Fruit fly (Drosophila melanogaster) whole organism, adult: Measurements from ENCODE around the gene CG46525.
A peak's percentile ranks its signal among the peaks of the same experiment; 100 is the strongest.

Experiments used
- CG11617 ChIP-seq: fragments of 200-800 bp; sonication (Bioruptor generic); optimal IDR thresholded peaks from 2 replicates; lab custom pipeline; 2017; ENCODE audit warnings: mild to moderate bottlenecking, missing biosample characterization, missing genetic modification reagents, missing genetic modification characterization
- CG12768 ChIP-seq: fragments of 200-800 bp; sonication (Bioruptor generic); optimal IDR thresholded peaks from 2 replicates; lab custom pipeline; 2017; ENCODE audit warnings: missing biosample characterization, missing genetic modification characterization, mild to moderate bottlenecking, moderate library complexity, missing genetic modification reagents
- CG14711 ChIP-seq: fragments of 200-800 bp; sonication (Bioruptor generic); optimal IDR thresholded peaks from 2 replicates; lab custom pipeline; 2018; ENCODE audit warnings: missing biosample characterization, mild to moderate bottlenecking, missing genetic modification characterization, moderate library complexity
- CG1620 ChIP-seq: fragments of 200-800 bp; sonication (Bioruptor generic); optimal IDR thresholded peaks from 2 replicates; lab custom pipeline; 2016; ENCODE audit warnings: missing biosample characterization, missing genetic modification characterization
- CG33017 ChIP-seq: fragments of 200-800 bp; sonication (Bioruptor generic); optimal IDR thresholded peaks from 2 replicates; lab custom pipeline; 2018; ENCODE audit warnings: missing biosample characterization, mild to moderate bottlenecking, missing genetic modification characterization, moderate library complexity
- CG5204 ChIP-seq: fragments of 200-800 bp; sonication (Bioruptor generic); optimal IDR thresholded peaks from 2 replicates; lab custom pipeline; 2016; ENCODE audit warnings: missing biosample characterization, missing genetic modification characterization
- CG7045 ChIP-seq: fragments of 200-800 bp; sonication (Bioruptor generic); optimal IDR thresholded peaks from 2 replicates; lab custom pipeline; 2017; ENCODE audit warnings: missing biosample characterization, mild to moderate bottlenecking, missing genetic modification characterization
- CG7101 ChIP-seq: fragments of 200-800 bp; sonication (Bioruptor generic); optimal IDR thresholded peaks from 2 replicates; lab custom pipeline; 2018; ENCODE audit warnings: missing biosample characterization, mild to moderate bottlenecking, missing genetic modification characterization, moderate library complexity
- Clk ChIP-seq: fragments of 200-800 bp; sonication (Bioruptor generic); optimal IDR thresholded peaks from 2 replicates; lab custom pipeline; 2017; ENCODE audit warnings: missing biosample characterization, missing genetic modification characterization
- Crg-1 ChIP-seq: fragments of 200-800 bp; sonication (Bioruptor generic); optimal IDR thresholded peaks from 2 replicates; lab custom pipeline; 2016; ENCODE audit warnings: missing biosample characterization, missing genetic modification characterization
- Hr96 ChIP-seq: fragments of 200-800 bp; sonication (Bioruptor generic); optimal IDR thresholded peaks from 2 replicates; lab custom pipeline; 2016; ENCODE audit warnings: missing biosample characterization, missing genetic modification characterization
- Mnt ChIP-seq: fragments of 200-800 bp; sonication (Bioruptor generic); optimal IDR thresholded peaks from 2 replicates; lab custom pipeline; 2016; ENCODE audit warnings: missing biosample characterization, mild to moderate bottlenecking, missing genetic modification characterization
- bab1 ChIP-seq: fragments of 200-800 bp; sonication (Bioruptor generic); optimal IDR thresholded peaks from 3 replicates; lab custom pipeline; 2019; ENCODE audit warnings: missing biosample characterization, mild to moderate bottlenecking, missing genetic modification characterization, moderate library complexity
- cic ChIP-seq: fragments of 200-800 bp; sonication (Bioruptor generic); optimal IDR thresholded peaks from 2 replicates; lab custom pipeline; 2017; ENCODE audit warnings: missing biosample characterization, mild to moderate bottlenecking, missing genetic modification characterization, moderate library complexity
- cnc ChIP-seq, 2 experiments: fragments of >200 bp; optimal IDR thresholded peaks; 2 replicates each; lab custom pipeline; 2017
- kay ChIP-seq: fragments of 200-800 bp; sonication (Bioruptor generic); peaks from one replicate; lab custom pipeline; 2016; ENCODE audit warnings: missing biosample characterization, missing genetic modification characterization, borderline replicate concordance
- ovo ChIP-seq: fragments of 200-800 bp; sonication (Bioruptor generic); optimal IDR thresholded peaks from 2 replicates; lab custom pipeline; 2016; ENCODE audit warnings: missing biosample characterization, missing genetic modification characterization
- pad ChIP-seq: fragments of 200-800 bp; sonication (Bioruptor generic); optimal IDR thresholded peaks from 3 replicates; lab custom pipeline; 2017; ENCODE audit warnings: missing biosample characterization, missing genetic modification characterization, mild to moderate bottlenecking, moderate library complexity, missing genetic modification reagents
- tj ChIP-seq: fragments of 200-800 bp; sonication (Bioruptor generic); optimal IDR thresholded peaks from 3 replicates; lab custom pipeline; 2017; ENCODE audit warnings: missing biosample characterization, mild to moderate bottlenecking, missing genetic modification characterization, moderate library complexity
- toe ChIP-seq: fragments of 200-800 bp; sonication (Bioruptor generic); optimal IDR thresholded peaks from 2 replicates; lab custom pipeline; 2016; ENCODE audit warnings: missing biosample characterization, missing genetic modification characterization

CG46525 gene

DNA sequence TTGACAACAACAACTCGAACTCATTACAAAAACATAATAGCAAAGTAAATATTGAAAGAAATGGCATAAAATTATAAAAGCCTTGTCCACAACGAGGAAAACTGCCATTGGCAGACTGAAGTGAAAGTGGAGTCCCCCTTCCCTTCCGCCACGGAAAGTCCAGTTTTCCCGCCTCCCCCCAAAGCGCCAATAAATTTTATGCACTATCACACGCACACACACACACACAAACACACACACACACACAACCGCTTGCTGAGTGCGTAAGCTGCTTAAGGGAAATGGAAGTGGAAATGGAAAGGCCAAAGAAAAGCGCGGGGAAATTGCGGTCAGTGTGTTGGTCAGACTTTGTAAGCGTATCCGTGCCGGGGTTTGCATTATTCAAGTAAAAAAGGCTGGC lies 12.5 kb upstream of the CG46525 start:
- TF ChIP-seq toe (GFP tag; lab: Kevin White, UChicago): no peak
- no peak for TF ChIP-seq Crg-1 (GFP tag; lab: Kevin White, UChicago)
- no peak for TF ChIP-seq Hr96
- no peak for TF ChIP-seq kay (GFP tag; lab: Kevin White, UChicago)
- TF ChIP-seq CG5204 (GFP tag; lab: Kevin White, UChicago): no peak
- no peak for TF ChIP-seq CG7101 (tag; lab: Kevin White, UChicago)
- no peak for TF ChIP-seq cnc (optimal IDR thresholded peaks at IDR 0.05; lab: Kevin White, UChicago)

DNA sequence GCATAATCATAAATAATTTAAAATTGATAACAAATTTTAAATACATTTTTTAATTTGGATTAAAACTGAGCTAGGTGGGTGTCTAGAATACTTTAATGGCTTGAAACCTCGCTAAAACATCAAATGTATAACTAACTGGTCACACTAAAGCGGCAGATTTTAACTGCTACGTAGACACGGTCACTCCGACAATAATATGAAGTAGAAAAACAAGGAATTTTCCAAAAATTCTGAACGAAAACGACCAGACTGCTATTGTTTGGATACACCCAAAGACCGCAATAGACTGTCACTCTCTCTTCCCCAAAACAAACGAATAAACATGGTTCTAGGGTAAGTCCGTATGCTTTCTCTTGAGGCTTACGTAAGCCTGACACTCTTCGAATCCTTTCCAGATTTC lies 9.2 kb upstream of the CG46525 start, which contains the start of gene QIL1:
Gene QIL1, plus strand, starts transcription at position 142 of the 400 bp plus-strand sequence.
- no peak for TF ChIP-seq kay (GFP tag; lab: Kevin White, UChicago)
- peak; percentile 35 for TF ChIP-seq bab1 (GFP tag; lab: Kevin White, UChicago)
- no peak for TF ChIP-seq Crg-1 (GFP tag; lab: Kevin White, UChicago)

DNA sequence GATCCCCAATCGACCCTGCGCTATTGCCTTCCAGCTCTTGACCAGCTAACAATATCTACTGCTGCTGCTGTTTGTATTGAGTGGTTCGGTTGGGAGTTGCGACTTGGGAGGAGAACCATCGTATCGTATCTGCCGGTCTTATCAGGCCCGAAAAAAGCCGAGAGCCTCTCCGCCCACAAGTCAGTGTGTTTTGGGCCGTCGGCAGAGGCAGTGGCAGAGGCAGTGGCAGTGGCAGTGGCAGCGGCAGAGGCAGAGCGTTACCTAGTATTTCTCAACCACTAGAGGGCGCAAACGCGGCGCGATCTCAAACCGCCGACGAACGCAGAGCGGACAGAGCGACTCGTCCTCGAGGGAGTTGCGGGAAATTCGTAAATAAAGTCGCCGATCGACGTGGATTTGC lies 4.9 kb upstream of the CG46525 start, which contains the start of gene SecCl:
Gene SecCl, plus strand, starts transcription at position 18 of the 400 bp plus-strand sequence.
- TF ChIP-seq Hr96 (no peak), CG14711 (tag; lab: Kevin White, UChicago) (no peak), tj (GFP tag; lab: Kevin White, UChicago) (no peak), Crg-1 (GFP tag; lab: Kevin White, UChicago) (no peak), CG5204 (GFP tag; lab: Kevin White, UChicago) (no peak), toe (GFP tag; lab: Kevin White, UChicago) (no peak), CG1620 (GFP tag; lab: Kevin White, UChicago) (no peak), CG12768 (GFP tag; lab: Kevin White, UChicago) (no peak), CG7101 (tag; lab: Kevin White, UChicago) (no peak), ovo (GFP tag; lab: Kevin White, UChicago) (no peak), CG7045 (no peak), CG33017 (tag; lab: Kevin White, UChicago) (no peak), Mnt (GFP tag; lab: Kevin White, UChicago) (no peak), kay (GFP tag; lab: Kevin White, UChicago) (no peak), Clk (no peak), pad (GFP tag; lab: Kevin White, UChicago) (no peak), CG11617 (GFP tag; lab: Kevin White, UChicago) (no peak), bab1 (GFP tag; lab: Kevin White, UChicago) (no peak), cic (GFP tag; lab: Kevin White, UChicago) (no peak), cnc (optimal IDR thresholded peaks at IDR 0.05; lab: Kevin White, UChicago) (no peak)

DNA sequence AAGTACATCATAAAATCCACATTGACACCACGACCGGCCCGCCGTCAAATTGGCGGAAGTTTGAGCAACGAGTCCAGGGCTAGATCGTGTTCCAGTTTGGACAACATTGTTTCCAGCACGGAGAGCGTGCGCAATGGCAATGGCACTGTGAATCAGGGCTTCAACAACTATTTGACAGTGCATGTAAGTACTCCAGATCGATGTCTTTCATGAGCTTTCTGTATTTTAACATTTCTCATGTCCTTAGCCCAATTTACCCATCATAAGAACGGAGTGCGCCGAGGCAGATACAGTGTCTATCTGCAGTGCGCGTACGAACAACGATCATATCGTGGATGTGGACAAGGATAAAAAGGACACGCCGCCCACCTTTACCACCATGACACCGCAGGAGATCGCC lies 1.1 kb upstream of the CG46525 start:
- TF ChIP-seq kay (GFP tag; lab: Kevin White, UChicago): no peak
- no peak for TF ChIP-seq CG7101 (tag; lab: Kevin White, UChicago)
- TF ChIP-seq Clk: no peak
- TF ChIP-seq CG12768 (GFP tag; lab: Kevin White, UChicago): no peak
- TF ChIP-seq Hr96: no peak
- TF ChIP-seq cnc (optimal IDR thresholded peaks at IDR 0.05; lab: Kevin White, UChicago): no peak
- TF ChIP-seq tj (GFP tag; lab: Kevin White, UChicago): no peak
- no peak for TF ChIP-seq CG11617 (GFP tag; lab: Kevin White, UChicago)
- no peak for TF ChIP-seq ovo (GFP tag; lab: Kevin White, UChicago)
- TF ChIP-seq toe (GFP tag; lab: Kevin White, UChicago): no peak
- no peak for TF ChIP-seq bab1 (GFP tag; lab: Kevin White, UChicago)
- TF ChIP-seq CG33017 (tag; lab: Kevin White, UChicago): no peak
- TF ChIP-seq cic (GFP tag; lab: Kevin White, UChicago): no peak
- TF ChIP-seq Mnt (GFP tag; lab: Kevin White, UChicago): no peak
- TF ChIP-seq Crg-1 (GFP tag; lab: Kevin White, UChicago): no peak

DNA sequence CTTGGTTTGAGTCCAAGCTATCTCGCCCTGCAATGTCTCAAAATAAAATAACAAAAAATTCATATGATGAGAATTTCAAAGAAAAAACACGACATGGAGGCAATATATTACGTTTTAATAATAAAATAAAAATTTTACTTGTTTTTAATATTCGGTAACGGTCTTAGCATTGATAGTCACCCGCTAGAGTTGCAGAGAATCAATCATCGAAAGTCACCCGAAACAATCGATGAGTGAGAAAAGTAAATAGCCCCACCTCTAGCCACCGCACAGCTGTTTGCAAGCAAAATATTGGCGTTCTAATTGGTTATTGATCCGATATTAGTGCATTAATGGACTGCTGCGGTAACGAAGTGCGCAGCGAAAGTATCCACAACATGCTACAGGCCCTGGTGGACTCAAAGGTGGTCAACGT lies 966 bp downstream of the CG46525 start, which contains the start of gene CG34250:
Gene CG34250, plus strand, starts transcription at position 244 of the 415 bp plus-strand sequence.
- TF ChIP-seq cnc (optimal IDR thresholded peaks at IDR 0.05; lab: Kevin White, UChicago) (no peak), CG5204 (GFP tag; lab: Kevin White, UChicago) (no peak), kay (GFP tag; lab: Kevin White, UChicago) (peak; percentile 80), Crg-1 (GFP tag; lab: Kevin White, UChicago) (peak; percentile 51), CG12768 (GFP tag; lab: Kevin White, UChicago) (no peak), cic (GFP tag; lab: Kevin White, UChicago) (peak; percentile 10), ovo (GFP tag; lab: Kevin White, UChicago) (peak; percentile 42), CG7101 (tag; lab: Kevin White, UChicago) (no peak), CG33017 (tag; lab: Kevin White, UChicago) (no peak), Hr96 (no peak), CG11617 (GFP tag; lab: Kevin White, UChicago) (peak; percentile 55), bab1 (GFP tag; lab: Kevin White, UChicago) (peak; percentile 83), CG14711 (tag; lab: Kevin White, UChicago) (peak; percentile 67), toe (GFP tag; lab: Kevin White, UChicago) (peak; percentile 45), Mnt (GFP tag; lab: Kevin White, UChicago) (peak; percentile 51), Clk (no peak), pad (GFP tag; lab: Kevin White, UChicago) (no peak), CG7045 (peak; percentile 52), tj (GFP tag; lab: Kevin White, UChicago) (peak; percentile 52), CG1620 (GFP tag; lab: Kevin White, UChicago) (peak; percentile 33)

DNA sequence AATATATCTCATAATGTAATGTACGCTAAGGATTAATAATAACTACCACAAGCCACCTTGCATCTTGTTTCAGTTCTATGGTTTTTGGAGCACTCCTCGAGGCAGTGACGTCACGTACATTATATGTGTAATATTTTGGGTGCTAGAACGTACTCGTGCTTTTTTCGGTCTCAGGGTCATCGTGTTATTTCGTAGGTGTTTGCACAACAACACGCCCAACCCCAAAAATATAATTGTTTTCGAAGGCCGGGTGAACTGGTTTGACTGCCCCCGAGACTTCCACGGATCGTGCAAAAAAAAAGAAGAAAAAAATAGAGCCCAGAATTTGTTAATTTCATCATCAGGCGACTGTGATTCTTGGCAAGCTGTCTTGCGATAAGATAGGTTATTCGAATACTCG lies 1.5 kb downstream of the CG46525 start:
- no peak for TF ChIP-seq Clk
- TF ChIP-seq bab1 (GFP tag; lab: Kevin White, UChicago): no peak
- TF ChIP-seq CG14711 (tag; lab: Kevin White, UChicago): no peak
- TF ChIP-seq CG7101 (tag; lab: Kevin White, UChicago): no peak
- TF ChIP-seq pad (GFP tag; lab: Kevin White, UChicago): no peak
- no peak for TF ChIP-seq cic (GFP tag; lab: Kevin White, UChicago)
- TF ChIP-seq kay (GFP tag; lab: Kevin White, UChicago): no peak
- no peak for TF ChIP-seq tj (GFP tag; lab: Kevin White, UChicago)
- no peak for TF ChIP-seq cnc (optimal IDR thresholded peaks at IDR 0.05; lab: Kevin White, UChicago)
- no peak for TF ChIP-seq toe (GFP tag; lab: Kevin White, UChicago)
- TF ChIP-seq ovo (GFP tag; lab: Kevin White, UChicago): no peak
